Worm (Caenorhabditis elegans) whole organism, L4 larva: ENCODE data around the gene afmd-2.

Experiments
- R02D3.7 ChIP-seq: fragments of 150-350 bp; sonication (generic microtip); optimal IDR thresholded peaks from 3 replicates; lab custom pipeline; 2014; ENCODE audit warnings: missing biosample characterization, missing genetic modification characterization
- Y105C5A.15 ChIP-seq: fragments of 200-800 bp; sonication (Bioruptor generic); IDR thresholded peaks from 2 replicates; pipeline ENCODE4 v1.3.6; 2022; ENCODE audit warnings: missing genetic modification characterization, missing compliant biosample characterization
- aha-1 ChIP-seq: fragments of 150-350 bp; peaks from one replicate; lab custom pipeline; 2014; ENCODE audit warnings: missing biosample characterization, missing genetic modification characterization
- ctbp-1 ChIP-seq: fragments of 200-800 bp; sonication (Bioruptor generic); IDR thresholded peaks from 2 replicates; pipeline ENCODE4 v1.3.6; 2022; ENCODE audit warnings: missing genetic modification reagents, missing genetic modification characterization, missing compliant biosample characterization
- daf-12 ChIP-seq: fragments of 150-350 bp; optimal IDR thresholded peaks from 2 replicates; lab custom pipeline; 2014; ENCODE audit warnings: missing biosample characterization, missing genetic modification reagents, missing genetic modification characterization
- duxl-1 ChIP-seq: sonication (generic microtip); optimal IDR thresholded peaks from 2 replicates; lab custom pipeline; 2016; ENCODE audit warnings: mild to moderate bottlenecking, missing genetic modification characterization, moderate library complexity, missing compliant biosample characterization; ENCODE audit not compliant: poor library complexity
- fos-1 ChIP-seq: fragments of 150-350 bp; optimal IDR thresholded peaks from 2 replicates; lab custom pipeline; 2014; ENCODE audit warnings: missing biosample characterization, missing genetic modification characterization
- gei-8 ChIP-seq: fragments of 200-800 bp; sonication (Bioruptor generic); optimal IDR thresholded peaks from 2 replicates; lab custom pipeline; 2018; ENCODE audit warnings: mild to moderate bottlenecking, missing genetic modification characterization, missing compliant biosample characterization
- lin-13 ChIP-seq: fragments of 150-350 bp; optimal IDR thresholded peaks from 2 replicates; lab custom pipeline; 2014; ENCODE audit warnings: missing biosample characterization, missing genetic modification reagents, missing genetic modification characterization
- nhr-25 ChIP-seq: sonication (generic microtip); optimal IDR thresholded peaks from 2 replicates; lab custom pipeline; 2017; ENCODE audit warnings: missing genetic modification characterization, mild to moderate bottlenecking, missing compliant biosample characterization, antibody characterized with exemption, moderate library complexity, borderline replicate concordance; ENCODE audit not compliant: insufficient read depth
- pha-4 ChIP-seq, 2 experiments: fragments of 150-350 bp in 1 of 2; fragments of 200-800 bp in 1 of 2; sonication (Bioruptor generic) in 1 of 2; IDR thresholded peaks in 1 of 2; optimal IDR thresholded peaks in 1 of 2; 2 replicates each; pipeline versions ENCODE4 v1.3.6 to Lab custom; 2014 to 2022; ENCODE audit warnings: missing genetic modification characterization in 2 of 2, missing genetic modification reagents in 2 of 2, missing biosample characterization in 1 of 2, missing compliant biosample characterization in 1 of 2
- snpc-4 ChIP-seq: fragments of 150-350 bp; optimal IDR thresholded peaks from 2 replicates; lab custom pipeline; 2014; ENCODE audit warnings: missing biosample characterization, missing genetic modification characterization
- unc-39 ChIP-seq: sonication (generic microtip); optimal IDR thresholded peaks from 2 replicates; lab custom pipeline; 2017; ENCODE audit warnings: missing biosample characterization, missing genetic modification characterization
- zag-1 ChIP-seq: fragments of 150-350 bp; optimal IDR thresholded peaks from 2 replicates; lab custom pipeline; 2014; ENCODE audit warnings: missing biosample characterization, missing genetic modification characterization

ce11 chrIV:13472011-13472410 is 37.0 kb upstream of the afmd-2 start, which contains the start of the genes ttbk-8.1 and Y38H8A.4:
- TF ChIP-seq pha-4 (GFP tag; IDR thresholded peaks at IDR 0.05; lab: Robert Waterston, UW) (no peak), pha-4 (tag; optimal IDR thresholded peaks at IDR 0.05; lab: Kevin White, UChicago) (no peak), gei-8 (no peak), Y105C5A.15 (GFP tag; lab: Robert Waterston, UW) (no peak), lin-13 (GFP tag; lab: Kevin White, UChicago) (no peak), duxl-1 (tag; lab: Kevin White, UChicago) (no peak), daf-12 (tag; lab: Kevin White, UChicago) (no peak), fos-1 (no peak), unc-39 (no peak), R02D3.7 (tag; lab: Kevin White, UChicago) (no peak), zag-1 (tag; lab: Kevin White, UChicago) (no peak), snpc-4 (tag; lab: Kevin White, UChicago) (no peak), nhr-25 (no peak), aha-1 (no peak), ctbp-1 (GFP tag; lab: Robert Waterston, UW) (no peak)
